Worm (Caenorhabditis elegans) whole organism, late embryonic: ENCODE data around the gene R11F4.2.

Experiments
- C08G9.2 ChIP-seq: sonication (generic microtip); optimal IDR thresholded peaks from 2 replicates; lab custom pipeline; 2016; ENCODE audit warnings: mild to moderate bottlenecking, missing genetic modification characterization, moderate library complexity, missing compliant biosample characterization
- C38D4.7 ChIP-seq: fragments of 200-800 bp; sonication (Bioruptor generic); optimal IDR thresholded peaks from 2 replicates; lab custom pipeline; 2018; ENCODE audit warnings: mild to moderate bottlenecking, missing genetic modification characterization, moderate library complexity, missing compliant biosample characterization
- K02D7.2 ChIP-seq: sonication (generic microtip); optimal IDR thresholded peaks from 2 replicates; lab custom pipeline; 2017; ENCODE audit warnings: mild to moderate bottlenecking, missing genetic modification characterization, missing compliant biosample characterization
- K09A11.1 ChIP-seq: sonication (generic microtip); optimal IDR thresholded peaks from 2 replicates; lab custom pipeline; 2017; ENCODE audit warnings: antibody characterized with exemption, mild to moderate bottlenecking, missing genetic modification characterization, missing compliant biosample characterization; ENCODE audit not compliant: insufficient read depth
- T23F11.4 ChIP-seq: fragments of 200-800 bp; sonication (Bioruptor generic); optimal IDR thresholded peaks from 2 replicates; lab custom pipeline; 2018; ENCODE audit warnings: mild to moderate bottlenecking, missing genetic modification characterization, missing compliant biosample characterization
- Y22D7AL.16 ChIP-seq: sonication (generic microtip); optimal IDR thresholded peaks from 2 replicates; lab custom pipeline; 2016; ENCODE audit warnings: missing genetic modification characterization, missing compliant biosample characterization
- ahr-1 ChIP-seq: sonication (generic microtip); optimal IDR thresholded peaks from 2 replicates; lab custom pipeline; 2016; ENCODE audit warnings: missing genetic modification characterization, missing compliant biosample characterization
- ama-1 ChIP-seq: fragments of 150-350 bp; optimal IDR thresholded peaks from 2 replicates; lab custom pipeline; 2014
- ceh-14 ChIP-seq: sonication (generic microtip); optimal IDR thresholded peaks from 2 replicates; lab custom pipeline; 2016; ENCODE audit warnings: missing genotype, missing genetic modification characterization, missing compliant biosample characterization
- ceh-18 ChIP-seq: sonication (generic microtip); optimal IDR thresholded peaks from 2 replicates; lab custom pipeline; 2016; ENCODE audit warnings: missing genetic modification characterization, missing compliant biosample characterization
- ceh-19 ChIP-seq: fragments of 200-800 bp; sonication (Bioruptor generic); optimal IDR thresholded peaks from 2 replicates; lab custom pipeline; 2018; ENCODE audit warnings: mild to moderate bottlenecking, missing genetic modification characterization, missing compliant biosample characterization
- ceh-24 ChIP-seq: sonication (generic microtip); optimal IDR thresholded peaks from 2 replicates; lab custom pipeline; 2016; ENCODE audit warnings: mild to moderate bottlenecking, missing genetic modification characterization, missing compliant biosample characterization
- ceh-30 ChIP-seq: fragments of 150-350 bp; optimal IDR thresholded peaks from 2 replicates; lab custom pipeline; 2014; ENCODE audit warnings: missing biosample characterization, missing genetic modification characterization
- ceh-31 ChIP-seq: sonication (generic microtip); optimal IDR thresholded peaks from 2 replicates; lab custom pipeline; 2016; ENCODE audit warnings: missing genetic modification characterization, missing compliant biosample characterization
- ceh-34 ChIP-seq: sonication (generic microtip); optimal IDR thresholded peaks from 2 replicates; lab custom pipeline; 2016; ENCODE audit warnings: mild to moderate bottlenecking, missing genetic modification characterization, missing compliant biosample characterization
- ceh-48 ChIP-seq: sonication (generic microtip); optimal IDR thresholded peaks from 2 replicates; lab custom pipeline; 2016; ENCODE audit warnings: missing genetic modification characterization, inconsistent platforms, missing compliant biosample characterization
- ceh-6 ChIP-seq: fragments of 200-800 bp; sonication (Bioruptor generic); optimal IDR thresholded peaks from 2 replicates; lab custom pipeline; 2018; ENCODE audit warnings: mild to moderate bottlenecking, missing genetic modification characterization, missing compliant biosample characterization
- che-1 ChIP-seq: sonication (generic microtip); optimal IDR thresholded peaks from 2 replicates; lab custom pipeline; 2016; ENCODE audit warnings: mild to moderate bottlenecking, missing genetic modification characterization, missing compliant biosample characterization
- dmd-4 ChIP-seq: sonication (generic microtip); optimal IDR thresholded peaks from 2 replicates; lab custom pipeline; 2016; ENCODE audit warnings: borderline replicate concordance, missing genetic modification characterization, missing compliant biosample characterization
- elt-2 ChIP-seq: sonication (generic microtip); optimal IDR thresholded peaks from 2 replicates; lab custom pipeline; 2016; ENCODE audit warnings: missing genetic modification reagents, missing genetic modification characterization, missing compliant biosample characterization
- elt-4 ChIP-seq: sonication (generic microtip); optimal IDR thresholded peaks from 2 replicates; lab custom pipeline; 2016; ENCODE audit warnings: missing genetic modification characterization, missing compliant biosample characterization
- fax-1 ChIP-seq: sonication (generic microtip); optimal IDR thresholded peaks from 2 replicates; lab custom pipeline; 2016; ENCODE audit warnings: missing genotype, missing genetic modification characterization, missing compliant biosample characterization
- fkh-10 ChIP-seq: fragments of 150-350 bp; optimal IDR thresholded peaks from 2 replicates; lab custom pipeline; 2014; ENCODE audit warnings: missing biosample characterization, missing genetic modification reagents, missing genetic modification characterization
- lim-6 ChIP-seq: sonication (generic microtip); optimal IDR thresholded peaks from 2 replicates; lab custom pipeline; 2016; ENCODE audit warnings: missing genetic modification characterization, missing compliant biosample characterization
- lin-11 ChIP-seq: fragments of 200-800 bp; sonication (Bioruptor generic); optimal IDR thresholded peaks from 2 replicates; lab custom pipeline; 2018; ENCODE audit warnings: mild to moderate bottlenecking, missing genetic modification characterization, missing compliant biosample characterization
- nfya-1 ChIP-seq: sonication (generic microtip); optimal IDR thresholded peaks from 2 replicates; lab custom pipeline; 2017; ENCODE audit warnings: missing genetic modification characterization, mild to moderate bottlenecking, missing compliant biosample characterization, antibody characterized with exemption, moderate library complexity
- odd-2 ChIP-seq: sonication (generic microtip); optimal IDR thresholded peaks from 2 replicates; lab custom pipeline; 2017; ENCODE audit warnings: antibody characterized with exemption, mild to moderate bottlenecking, missing genetic modification characterization, missing compliant biosample characterization
- pax-1 ChIP-seq: fragments of 150-350 bp; optimal IDR thresholded peaks from 2 replicates; lab custom pipeline; 2014; ENCODE audit warnings: missing biosample characterization, missing genetic modification characterization
- pqm-1 ChIP-seq: sonication (generic microtip); optimal IDR thresholded peaks from 2 replicates; lab custom pipeline; 2016; ENCODE audit warnings: missing genetic modification characterization, missing compliant biosample characterization
- pros-1 ChIP-seq: fragments of 150-350 bp; optimal IDR thresholded peaks from 2 replicates; lab custom pipeline; 2014; ENCODE audit warnings: missing biosample characterization, missing genetic modification reagents, missing genetic modification characterization
- ref-2 ChIP-seq: sonication (generic microtip); optimal IDR thresholded peaks from 2 replicates; lab custom pipeline; 2016; ENCODE audit warnings: missing genetic modification characterization, missing compliant biosample characterization
- rnt-1 ChIP-seq: sonication (generic microtip); optimal IDR thresholded peaks from 2 replicates; lab custom pipeline; 2016; ENCODE audit warnings: missing genetic modification characterization, missing compliant biosample characterization
- sox-2 ChIP-seq: fragments of 200-800 bp; sonication (Bioruptor generic); IDR thresholded peaks from 2 replicates; pipeline ENCODE4 v1.3.6; 2022; ENCODE audit warnings: missing genetic modification reagents, missing genetic modification characterization, missing compliant biosample characterization
- syd-9 ChIP-seq: sonication (generic microtip); optimal IDR thresholded peaks from 2 replicates; lab custom pipeline; 2016; ENCODE audit warnings: mild to moderate bottlenecking, missing genetic modification characterization, moderate library complexity, missing compliant biosample characterization
- tbx-7 ChIP-seq: sonication (generic microtip); optimal IDR thresholded peaks from 2 replicates; lab custom pipeline; 2016; ENCODE audit warnings: missing genotype, missing genetic modification characterization, missing compliant biosample characterization
- ttx-3 ChIP-seq: sonication (generic microtip); optimal IDR thresholded peaks from 2 replicates; lab custom pipeline; 2016; ENCODE audit warnings: missing genetic modification reagents, missing genetic modification characterization, missing compliant biosample characterization
- unc-55 ChIP-seq: sonication (generic microtip); optimal IDR thresholded peaks from 2 replicates; lab custom pipeline; 2017; ENCODE audit warnings: missing biosample characterization, missing genetic modification reagents, missing genetic modification characterization
- zip-5 ChIP-seq: sonication (generic microtip); optimal IDR thresholded peaks from 2 replicates; lab custom pipeline; 2016; ENCODE audit warnings: missing genetic modification characterization, missing compliant biosample characterization
- ztf-16 ChIP-seq: sonication (generic microtip); optimal IDR thresholded peaks from 2 replicates; lab custom pipeline; 2017; ENCODE audit warnings: missing genetic modification characterization, missing compliant biosample characterization

The R11F4.2 gene

ce11 chrII:4094030-4094846 is 11.4 kb downstream of the R11F4.2 start:
- peak; percentile 77 for TF ChIP-seq elt-2
- no peak for TF ChIP-seq pax-1
- TF ChIP-seq C38D4.7 (GFP tag; lab: Kevin White, UChicago) = peak; percentile 31

- no peak for TF ChIP-seq ceh-14 (tag; lab: Kevin White, UChicago)
- TF ChIP-seq T23F11.4 = no peak
- TF ChIP-seq rnt-1 = peak; percentile 17
- TF ChIP-seq dmd-4 (tag; lab: Kevin White, UChicago) = no peak
- TF ChIP-seq ceh-18 (tag; lab: Kevin White, UChicago) = no peak
- no peak for TF ChIP-seq elt-2
- TF ChIP-seq fkh-10 (GFP tag; lab: Kevin White, UChicago) = no peak
- TF ChIP-seq sox-2 (GFP tag; lab: Robert Waterston, UW) = no peak
- TF ChIP-seq ztf-16 (tag; lab: Kevin White, UChicago) = no peak
- TF ChIP-seq unc-55 (GFP tag; lab: Kevin White, UChicago) = peak; percentile 4
- no peak for TF ChIP-seq Y22D7AL.16
- TF ChIP-seq che-1 (tag; lab: Kevin White, UChicago) = no peak
- TF ChIP-seq pax-1 = no peak
- TF ChIP-seq lin-11 = no peak
- TF ChIP-seq elt-4 (tag; lab: Kevin White, UChicago) = no peak
- no peak for TF ChIP-seq pqm-1 (tag; lab: Kevin White, UChicago)
- TF ChIP-seq nfya-1 (tag; lab: Kevin White, UChicago) = no peak
- TF ChIP-seq ceh-31 (tag; lab: Kevin White, UChicago) = peak; percentile 20
- no peak for TF ChIP-seq tbx-7 (tag; lab: Kevin White, UChicago)
- no peak for TF ChIP-seq ceh-34
- TF ChIP-seq ceh-24 (tag; lab: Kevin White, UChicago) = no peak
- TF ChIP-seq syd-9 (tag; lab: Kevin White, UChicago) = no peak
- no peak for TF ChIP-seq C38D4.7 (GFP tag; lab: Kevin White, UChicago)
- TF ChIP-seq ceh-30 (tag; lab: Kevin White, UChicago) = no peak
- no peak for TF ChIP-seq lim-6
- peak; percentile 63 for TF ChIP-seq ref-2 (tag; lab: Kevin White, UChicago)
- no peak for TF ChIP-seq ttx-3 (tag; lab: Kevin White, UChicago)
- no peak for TF ChIP-seq K09A11.1 (tag; lab: Kevin White, UChicago)
- TF ChIP-seq pros-1 (tag; lab: Kevin White, UChicago) = no peak
- TF ChIP-seq ama-1 (lab: Kevin White, UChicago) = no peak
- TF ChIP-seq ceh-48 (tag; lab: Kevin White, UChicago) = no peak
- no peak for TF ChIP-seq odd-2
- no peak for TF ChIP-seq zip-5 (tag; lab: Kevin White, UChicago)
- TF ChIP-seq ahr-1 (tag; lab: Kevin White, UChicago) = no peak
- TF ChIP-seq ceh-6 (GFP tag; lab: Kevin White, UChicago) = no peak
These were observed 15.9 kb downstream of the R11F4.2 start for ce11 chrII:4098759-4099158.

- no peak for TF ChIP-seq odd-2
- TF ChIP-seq fax-1 (tag; lab: Kevin White, UChicago) = no peak
- no peak for TF ChIP-seq ztf-16 (tag; lab: Kevin White, UChicago)
These were observed 17.6 kb downstream of the R11F4.2 start, which contains the start of gene rhgf-2 for ce11 chrII:4100485-4100884. TSS of gene rhgf-2 (plus strand) at chrII:4100785.

ce11 chrII:4102723-4103122 is 19.9 kb downstream of the R11F4.2 start:
- TF ChIP-seq fkh-10 (GFP tag; lab: Kevin White, UChicago) = no peak
- no peak for TF ChIP-seq C08G9.2 (tag; lab: Kevin White, UChicago)
- TF ChIP-seq K02D7.2 (tag; lab: Kevin White, UChicago) = no peak
- TF ChIP-seq pax-1 = no peak
- no peak for TF ChIP-seq ceh-30 (tag; lab: Kevin White, UChicago)
- TF ChIP-seq ceh-19 = no peak
- TF ChIP-seq lin-11 = no peak
